Worm (Caenorhabditis elegans) whole organism, L4/young adult: ENCODE results near the gene frpr-2.

Experiments used
- W03F9.2 ChIP-seq: fragments of 150-350 bp; optimal IDR thresholded peaks from 2 replicates; lab custom pipeline; 2014; ENCODE audit warnings: missing biosample characterization, missing genetic modification characterization
- dao-5 ChIP-seq: sonication (generic microtip); optimal IDR thresholded peaks from 2 replicates; lab custom pipeline; 2016; ENCODE audit warnings: missing genotype, missing genetic modification characterization, moderate library complexity, missing compliant biosample characterization
- him-1 ChIP-seq: sonication (generic microtip); optimal IDR thresholded peaks from 2 replicates; lab custom pipeline; 2016; ENCODE audit warnings: missing genotype, missing genetic modification reagents, missing genetic modification characterization, missing compliant biosample characterization

ce11 chrX:12951175-12951574 lies 14.1 kb upstream of the frpr-2 start:
- TF ChIP-seq him-1 (tag; lab: Kevin White, UChicago) (no peak), dao-5 (tag; lab: Kevin White, UChicago) (no peak), W03F9.2 (tag; lab: Kevin White, UChicago) (no peak)
